Worm (Caenorhabditis elegans) whole organism, early embryonic: ENCODE measurements around the gene phg-1.
A peak's percentile ranks its signal among the peaks of the same experiment; 100 is the strongest.

Source experiments
- B0310.2 ChIP-seq: sonication (generic microtip); optimal IDR thresholded peaks from 2 replicates; lab custom pipeline; 2016; ENCODE audit warnings: mild to moderate bottlenecking, missing genetic modification characterization, missing compliant biosample characterization
- F13C5.2 ChIP-seq: sonication (generic microtip); optimal IDR thresholded peaks from 2 replicates; lab custom pipeline; 2017; ENCODE audit warnings: mild to moderate bottlenecking, missing genetic modification characterization, inconsistent platforms, missing compliant biosample characterization
- aly-1 ChIP-seq: sonication (generic microtip); optimal IDR thresholded peaks from 2 replicates; lab custom pipeline; 2016; ENCODE audit warnings: missing genetic modification characterization, missing compliant biosample characterization
- ama-1 ChIP-seq: fragments of 150-350 bp; optimal IDR thresholded peaks from 2 replicates; lab custom pipeline; 2014
- ceh-13 ChIP-seq: fragments of 200-800 bp; sonication (Bioruptor generic); optimal IDR thresholded peaks from 2 replicates; lab custom pipeline; 2018; ENCODE audit warnings: mild to moderate bottlenecking, missing genetic modification characterization, missing compliant biosample characterization
- ceh-36 ChIP-seq: sonication (generic microtip); optimal IDR thresholded peaks from 2 replicates; lab custom pipeline; 2016; ENCODE audit warnings: missing genetic modification characterization, inconsistent platforms, missing compliant biosample characterization
- ets-7 ChIP-seq: sonication (generic microtip); optimal IDR thresholded peaks from 2 replicates; lab custom pipeline; 2016; ENCODE audit warnings: missing genotype, missing genetic modification characterization, missing compliant biosample characterization
- flt-1 ChIP-seq: fragments of 200-800 bp; sonication (Bioruptor generic); IDR thresholded peaks from 2 replicates; pipeline ENCODE4 v1.3.6; 2022; ENCODE audit warnings: missing genetic modification characterization, missing compliant biosample characterization
- hmbx-1 ChIP-seq: sonication (generic microtip); optimal IDR thresholded peaks from 2 replicates; lab custom pipeline; 2016; ENCODE audit warnings: mild to moderate bottlenecking, missing genetic modification characterization, missing compliant biosample characterization
- hmg-4 ChIP-seq: fragments of 200-800 bp; sonication (Bioruptor generic); optimal IDR thresholded peaks from 2 replicates; lab custom pipeline; 2018; ENCODE audit warnings: mild to moderate bottlenecking, missing genetic modification characterization, missing compliant biosample characterization
- hnd-1 ChIP-seq: sonication (generic microtip); optimal IDR thresholded peaks from 2 replicates; lab custom pipeline; 2016; ENCODE audit warnings: missing genetic modification characterization, missing compliant biosample characterization
- pes-1 ChIP-seq: fragments of 200-800 bp; sonication (Bioruptor generic); IDR thresholded peaks from 2 replicates; pipeline ENCODE4 v1.3.6; 2022; ENCODE audit warnings: missing genetic modification reagents, missing genetic modification characterization, missing compliant biosample characterization
- scrt-1 ChIP-seq: fragments of 200-800 bp; sonication (Bioruptor generic); IDR thresholded peaks from 2 replicates; pipeline ENCODE4 v1.3.6; 2022; ENCODE audit warnings: missing genetic modification characterization, missing compliant biosample characterization
- sea-1 ChIP-seq: fragments of 200-800 bp; sonication (Bioruptor generic); conservative IDR thresholded peaks from 2 replicates; pipeline ENCODE4 v1.3.6; 2022; ENCODE audit warnings: missing genetic modification characterization, missing compliant biosample characterization
- tbx-11 ChIP-seq: fragments of 200-800 bp; sonication (Bioruptor generic); IDR thresholded peaks from 2 replicates; pipeline ENCODE4 v1.3.6; 2022; ENCODE audit warnings: missing genetic modification characterization, missing compliant biosample characterization
- tbx-37 ChIP-seq: fragments of 200-800 bp; sonication (Bioruptor generic); conservative IDR thresholded peaks from 2 replicates; pipeline ENCODE4 v1.3.6; 2022; ENCODE audit warnings: missing genetic modification reagents, missing genetic modification characterization, missing compliant biosample characterization
- tra-4 ChIP-seq: sonication (generic microtip); optimal IDR thresholded peaks from 2 replicates; lab custom pipeline; 2017; ENCODE audit warnings: missing genetic modification characterization, missing compliant biosample characterization

phg-1 gene

ce11 chrII:10144092-10144491, 6.6 kb downstream of the phg-1 start, which contains the start of gene F27E5.3:
F27E5.3 (minus strand) TSS chrII:10144192.
- TF ChIP-seq hnd-1, result no peak
- no peak for TF ChIP-seq F13C5.2 (tag; lab: Kevin White, UChicago)
- no peak for TF ChIP-seq tra-4 (tag; lab: Kevin White, UChicago)

- TF ChIP-seq flt-1 (GFP tag; lab: Robert Waterston, UW), result no peak
- no peak for TF ChIP-seq F13C5.2 (tag; lab: Kevin White, UChicago)
- TF ChIP-seq pes-1, result no peak
- no peak for TF ChIP-seq sea-1 (GFP tag; lab: Robert Waterston, UW)
- no peak for TF ChIP-seq tra-4 (tag; lab: Kevin White, UChicago)
- no peak for TF ChIP-seq hnd-1
- no peak for TF ChIP-seq ama-1 (lab: Kevin White, UChicago)
- no peak for TF ChIP-seq hmg-4
- TF ChIP-seq scrt-1 (GFP tag; lab: Robert Waterston, UW), result no peak
- no peak for TF ChIP-seq ceh-13 (GFP tag; lab: Kevin White, UChicago)
- no peak for TF ChIP-seq ceh-36
- TF ChIP-seq aly-1, result no peak
- no peak for TF ChIP-seq B0310.2 (tag; lab: Kevin White, UChicago)
- TF ChIP-seq tbx-37 (GFP tag; lab: Robert Waterston, UW), result no peak
- TF ChIP-seq hmbx-1 (tag; lab: Kevin White, UChicago), result no peak
- no peak for TF ChIP-seq tbx-11
- TF ChIP-seq ets-7 (tag; lab: Kevin White, UChicago), result no peak
These were observed 9.0 kb downstream of the phg-1 start, which contains the start of gene pax-3 for ce11 chrII:10146488-10146887. pax-3 (plus strand) TSS chrII:10146570.

ce11 chrII:10147502-10147901, 10.0 kb downstream of the phg-1 start:
- TF ChIP-seq F13C5.2 (tag; lab: Kevin White, UChicago), result no peak
- no peak for TF ChIP-seq pes-1
- TF ChIP-seq hmg-4, result no peak
- no peak for TF ChIP-seq hnd-1

- no peak for TF ChIP-seq aly-1
- TF ChIP-seq tbx-11, result no peak
- TF ChIP-seq sea-1 (GFP tag; lab: Robert Waterston, UW), result no peak
- no peak for TF ChIP-seq ets-7 (tag; lab: Kevin White, UChicago)
- no peak for TF ChIP-seq scrt-1 (GFP tag; lab: Robert Waterston, UW)
- TF ChIP-seq ceh-13 (GFP tag; lab: Kevin White, UChicago), result no peak
- TF ChIP-seq tbx-37 (GFP tag; lab: Robert Waterston, UW), result no peak
- no peak for TF ChIP-seq ceh-36
These were observed 17.6 kb downstream of the phg-1 start, which contains the start of gene nlp-63 for ce11 chrII:10155106-10155505. nlp-63 (plus strand) TSS chrII:10155406.

ce11 chrII:10162785-10163184, 25.3 kb downstream of the phg-1 start:
- TF ChIP-seq flt-1 (GFP tag; lab: Robert Waterston, UW), result no peak
- peak; percentile 50; the same call in 1 of the 2 replicates for TF ChIP-seq tbx-11

- no peak for TF ChIP-seq hmbx-1 (tag; lab: Kevin White, UChicago)
- no peak for TF ChIP-seq sea-1 (GFP tag; lab: Robert Waterston, UW)
- no peak for TF ChIP-seq scrt-1 (GFP tag; lab: Robert Waterston, UW)
- no peak for TF ChIP-seq pes-1
- no peak for TF ChIP-seq ceh-36
- TF ChIP-seq hnd-1, result no peak
- TF ChIP-seq hmg-4, result no peak
- no peak for TF ChIP-seq ets-7 (tag; lab: Kevin White, UChicago)
- no peak for TF ChIP-seq aly-1
- TF ChIP-seq tra-4 (tag; lab: Kevin White, UChicago), result no peak
- no peak for TF ChIP-seq flt-1 (GFP tag; lab: Robert Waterston, UW)
- no peak for TF ChIP-seq ama-1 (lab: Kevin White, UChicago)
- no peak for TF ChIP-seq tbx-37 (GFP tag; lab: Robert Waterston, UW)
- TF ChIP-seq tbx-11, result no peak
- TF ChIP-seq ceh-13 (GFP tag; lab: Kevin White, UChicago), result no peak
- TF ChIP-seq B0310.2 (tag; lab: Kevin White, UChicago), result no peak
These were observed 26.7 kb downstream of the phg-1 start for ce11 chrII:10164137-10164536.

- TF ChIP-seq tbx-11, result no peak
- no peak for TF ChIP-seq B0310.2 (tag; lab: Kevin White, UChicago)
- TF ChIP-seq ama-1 (lab: Kevin White, UChicago), result no peak
- no peak for TF ChIP-seq flt-1 (GFP tag; lab: Robert Waterston, UW)
- no peak for TF ChIP-seq ceh-36
- no peak for TF ChIP-seq F13C5.2 (tag; lab: Kevin White, UChicago)
- no peak for TF ChIP-seq tbx-37 (GFP tag; lab: Robert Waterston, UW)
- no peak for TF ChIP-seq hnd-1
- TF ChIP-seq sea-1 (GFP tag; lab: Robert Waterston, UW), result no peak
- TF ChIP-seq hmbx-1 (tag; lab: Kevin White, UChicago), result no peak
These were observed 28.9 kb downstream of the phg-1 start for ce11 chrII:10166365-10166764.

ce11 chrII:10167731-10168130, 30.3 kb downstream of the phg-1 start:
- TF ChIP-seq scrt-1 (GFP tag; lab: Robert Waterston, UW) (no peak), ceh-36 (no peak), hnd-1 (no peak), tbx-11 (no peak)
